Fruit fly (Drosophila melanogaster) whole organism, prepupa: ENCODE results near the gene CG15506.

Experiments
- CG11762 ChIP-seq: fragments of 200-800 bp; sonication (Bioruptor generic); optimal IDR thresholded peaks from 3 replicates; lab custom pipeline; 2016; ENCODE audit warnings: missing biosample characterization, missing genetic modification characterization; ENCODE audit not compliant: insufficient read depth
- CG8632 ChIP-seq: fragments of 200-800 bp; sonication (Bioruptor generic); optimal IDR thresholded peaks from 3 replicates; lab custom pipeline; 2016; ENCODE audit warnings: missing biosample characterization, missing genetic modification characterization
- Met ChIP-seq: fragments of 200-800 bp; sonication (Bioruptor generic); optimal IDR thresholded peaks from 3 replicates; lab custom pipeline; 2016; ENCODE audit warnings: missing biosample characterization, missing genetic modification characterization
- vri ChIP-seq: fragments of 200-800 bp; sonication (Bioruptor generic); optimal IDR thresholded peaks from 3 replicates; lab custom pipeline; 2016; ENCODE audit warnings: missing biosample characterization, mild to moderate bottlenecking, missing genetic modification characterization

dm6 chr3R:29724745-29725144 lies 6.3 kb downstream of the CG15506 start, which contains the start of the genes Naa40 and CG18731:
- TF ChIP-seq vri (GFP tag; lab: Kevin White, UChicago): no peak
- no peak for TF ChIP-seq Met (GFP tag; lab: Kevin White, UChicago)
- no peak for TF ChIP-seq CG8632
- TF ChIP-seq CG11762 (GFP tag; lab: Kevin White, UChicago): no peak
